Fruit fly (Drosophila melanogaster): ENCODE data around the gene Rab3-GAP.

DNA sequence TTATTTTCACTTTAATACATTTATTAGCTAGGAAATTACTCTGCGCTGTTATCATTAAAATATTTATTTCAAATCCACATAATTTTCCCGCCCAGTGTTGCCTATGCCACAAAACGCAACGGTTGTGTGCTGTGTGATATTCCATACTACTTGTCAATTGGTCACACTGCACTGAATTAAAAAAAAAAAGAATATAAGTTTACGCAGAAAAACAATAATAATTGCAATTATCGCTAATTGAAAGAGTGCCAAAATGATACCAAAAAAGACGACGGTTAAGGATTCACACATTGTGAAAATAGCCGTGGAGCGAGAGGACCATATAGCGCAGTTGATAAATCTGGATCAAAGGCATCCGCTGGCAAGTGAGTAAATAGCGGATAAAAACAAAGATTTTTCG, 34.7 kb upstream of the Rab3-GAP start, which contains the start of gene Ced-12:
- no peak for TF ChIP-seq vri (GFP tag; optimal IDR thresholded peaks at IDR 0.05)
- TF ChIP-seq Hr4 (GFP tag; optimal IDR thresholded peaks at IDR 0.05): no peak
- TF ChIP-seq CG9139 (GFP tag; optimal IDR thresholded peaks at IDR 0.05): no peak
- TF ChIP-seq CG34406 (GFP tag; optimal IDR thresholded peaks at IDR 0.05): no peak
- TF ChIP-seq CG6792 (GFP tag; optimal IDR thresholded peaks at IDR 0.05): no peak
- no peak for TF ChIP-seq CG11294 (GFP tag; IDR thresholded peaks at IDR 0.05)
- no peak for TF ChIP-seq fd59A (GFP tag; optimal IDR thresholded peaks at IDR 0.05)

Data from whole organism, prepupa.